Worm (Caenorhabditis elegans): ENCODE results near the gene E04F6.15.

DNA sequence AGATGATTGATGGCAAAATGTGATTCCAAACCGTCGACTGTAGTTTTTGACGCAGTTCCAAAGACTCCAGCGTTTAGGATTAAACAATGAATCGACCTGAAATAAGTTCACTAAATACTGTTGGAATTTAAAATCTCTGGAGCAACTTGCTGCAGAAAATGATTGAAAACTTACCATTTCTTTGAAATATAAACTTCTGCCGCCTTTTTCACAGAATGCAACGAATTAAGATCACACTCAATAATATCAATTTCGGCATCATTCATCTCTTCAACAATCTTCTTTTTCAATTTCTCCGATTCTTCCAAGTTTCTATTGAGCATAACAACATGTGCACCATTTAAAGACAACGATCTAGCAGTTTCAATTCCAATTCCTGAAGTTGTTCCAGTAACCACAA, 2.4 kb downstream of the E04F6.15 start:
- TF ChIP-seq snpc-4 (tag; optimal IDR thresholded peaks at IDR 0.05) (no peak), lin-13 (tag; optimal IDR thresholded peaks at IDR 0.05) (no peak), nhr-237 (tag; optimal IDR thresholded peaks at IDR 0.05) (no peak), elt-3 (tag; optimal IDR thresholded peaks at IDR 0.05) (no peak), unc-62 (GFP tag; optimal IDR thresholded peaks at IDR 0.05) (no peak), pha-4 (tag; optimal IDR thresholded peaks at IDR 0.05) (no peak), ceh-43 (GFP tag; optimal IDR thresholded peaks at IDR 0.05) (no peak), mep-1 (tag; optimal IDR thresholded peaks at IDR 0.05) (no peak), ces-1 (GFP tag; optimal IDR thresholded peaks at IDR 0.05) (no peak), nhr-76 (tag; optimal IDR thresholded peaks at IDR 0.05) (no peak)

Data from whole organism, mixed stage, embryonic.